Worm (Caenorhabditis elegans) whole organism, L4/young adult: ENCODE measurements around the gene gid-2.

Source experiments
- W03F9.2 ChIP-seq: fragments of 150-350 bp; optimal IDR thresholded peaks from 2 replicates; lab custom pipeline; 2014; ENCODE audit warnings: missing biosample characterization, missing genetic modification characterization
- dao-5 ChIP-seq: sonication (generic microtip); optimal IDR thresholded peaks from 2 replicates; lab custom pipeline; 2016; ENCODE audit warnings: missing genotype, missing genetic modification characterization, moderate library complexity, missing compliant biosample characterization
- him-1 ChIP-seq: sonication (generic microtip); optimal IDR thresholded peaks from 2 replicates; lab custom pipeline; 2016; ENCODE audit warnings: missing genotype, missing genetic modification reagents, missing genetic modification characterization, missing compliant biosample characterization

ce11 chrX:2473618-2474017, 34.9 kb upstream of the gid-2 start, which contains the start of gene R04B3.2:
- TF ChIP-seq him-1 (no peak), W03F9.2 (no peak), dao-5 (tag; lab: Kevin White, UChicago) (no peak)
